Worm (Caenorhabditis elegans): ENCODE measurements around the gene fut-5.

ce11 chrII:4715676-4716075 lies 48.2 kb upstream of the fut-5 start, which contains the start of gene F41C3.8:
- TF ChIP-seq flt-1 (GFP tag; IDR thresholded peaks at IDR 0.05), result no peak
- no peak for TF ChIP-seq ref-1 (GFP tag; conservative IDR thresholded peaks at IDR 0.05)
